Fruit fly (Drosophila melanogaster) whole organism, pupa: ENCODE results near the gene RabGGTb.

ENCODE experiments used
- CG4496 ChIP-seq: fragments of 200-800 bp; sonication (Bioruptor generic); IDR thresholded peaks from 3 replicates; pipeline ENCODE4 v1.3.6; 2022; ENCODE audit warnings: missing biosample characterization, missing genetic modification characterization
- Pif1B ChIP-seq: fragments of 200-800 bp; sonication (Bioruptor generic); optimal IDR thresholded peaks from 3 replicates; lab custom pipeline; 2016; ENCODE audit warnings: missing biosample characterization, missing genetic modification characterization
- Snoo ChIP-seq: fragments of 200-800 bp; sonication (Bioruptor generic); optimal IDR thresholded peaks from 3 replicates; lab custom pipeline; 2017; ENCODE audit warnings: missing biosample characterization, mild to moderate bottlenecking, missing genetic modification characterization, inconsistent platforms
- rn ChIP-seq: fragments of 200-800 bp; sonication (Bioruptor generic); IDR thresholded peaks from 2 replicates; pipeline ENCODE4 v1.3.6; 2022; ENCODE audit warnings: missing biosample characterization, missing genetic modification characterization

DNA sequence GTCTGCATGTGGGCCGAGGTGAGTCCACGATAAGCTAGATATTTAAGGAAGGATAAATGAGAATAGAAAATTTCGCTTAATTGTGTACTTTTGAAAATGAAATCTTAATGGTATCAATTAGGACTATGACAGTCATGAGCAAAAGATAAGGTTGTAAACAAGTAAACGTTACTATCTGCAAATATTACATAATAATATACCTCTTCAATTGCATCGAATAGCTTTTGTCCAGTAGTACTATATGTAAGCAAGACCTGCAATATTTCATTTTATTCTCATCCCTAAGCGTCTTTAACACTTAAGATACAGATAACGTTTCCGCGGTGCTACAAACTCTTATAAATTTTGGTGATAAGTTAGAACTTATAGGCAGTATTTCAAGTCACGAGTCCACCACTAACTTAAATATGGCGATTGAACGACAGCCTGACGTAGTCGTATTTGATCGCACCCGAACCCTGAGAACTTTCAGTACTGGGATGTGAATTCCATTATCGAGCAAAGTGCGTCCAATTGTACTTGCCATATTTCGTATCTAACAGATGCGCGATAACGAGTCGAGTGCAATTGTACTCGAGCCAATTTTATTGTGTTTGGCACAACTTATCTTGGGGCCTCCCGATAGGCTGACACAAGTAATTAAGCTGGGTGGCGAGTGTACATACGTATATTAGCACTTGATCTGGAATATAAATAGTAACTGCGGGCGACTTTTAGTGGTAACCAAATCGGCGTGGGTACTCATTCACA lies 13.2 kb upstream of the RabGGTb start:
- TF ChIP-seq CG4496 (GFP tag; lab: Robert Waterston, UW) (no peak), Pif1B (GFP tag; lab: Kevin White, UChicago) (no peak), rn (no peak), Snoo (tag; lab: Kevin White, UChicago) (no peak)
